Worm (Caenorhabditis elegans) whole organism, L1 larva: ENCODE data around the gene hal-2.

Experiments used
- nhr-19 ChIP-seq: fragments of 200-800 bp; sonication (Bioruptor generic); conservative IDR thresholded peaks from 2 replicates; pipeline ENCODE4 v1.3.6; 2022; ENCODE audit warnings: missing genetic modification characterization, missing compliant biosample characterization
- zag-1 ChIP-seq: fragments of 150-350 bp; optimal IDR thresholded peaks from 2 replicates; lab custom pipeline; 2014; ENCODE audit warnings: missing biosample characterization, missing genetic modification characterization

- no peak for TF ChIP-seq nhr-19
- TF ChIP-seq zag-1: no peak
Observed at ce11 chrIII:10083242-10083641, 5.5 kb downstream of the hal-2 start, which contains the start of gene T16H12.3.
